Worm (Caenorhabditis elegans): ENCODE measurements around the gene W09D10.4.

DNA sequence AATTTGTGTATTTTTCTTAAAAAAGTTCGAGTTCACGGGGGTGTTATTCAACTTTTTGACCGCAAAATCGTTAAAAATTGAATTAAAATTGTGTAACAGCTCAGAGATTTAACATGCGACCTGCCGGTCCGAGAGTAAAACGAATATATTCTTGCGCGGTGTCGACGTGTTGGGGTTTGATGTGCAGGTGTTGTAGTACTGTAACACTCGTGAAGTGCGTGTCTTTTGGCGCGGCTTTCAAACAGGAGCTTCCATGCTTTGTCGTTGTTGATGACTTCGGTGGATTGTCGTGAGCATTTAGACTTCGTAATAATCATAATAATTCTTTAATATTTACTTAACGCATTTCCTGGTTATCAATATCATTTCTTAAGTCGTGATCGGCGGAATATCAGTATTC is 14.5 kb upstream of the W09D10.4 start, which contains the start of gene tat-3:
- TF ChIP-seq ama-1 (optimal IDR thresholded peaks at IDR 0.05) (no peak), ahr-1 (tag; optimal IDR thresholded peaks at IDR 0.05) (no peak), nhr-11 (tag; optimal IDR thresholded peaks at IDR 0.05) (no peak), hlh-8 (tag; optimal IDR thresholded peaks at IDR 0.05) (no peak), ceh-30 (tag; optimal IDR thresholded peaks at IDR 0.05) (no peak), sox-4 (tag; optimal IDR thresholded peaks at IDR 0.05) (no peak), ceh-34 (tag; optimal IDR thresholded peaks at IDR 0.05) (no peak), pha-4 (tag; optimal IDR thresholded peaks at IDR 0.05) (no peak), ceh-2 (tag; optimal IDR thresholded peaks at IDR 0.05) (no peak), che-1 (tag; optimal IDR thresholded peaks at IDR 0.05) (no peak), pag-3 (tag; optimal IDR thresholded peaks at IDR 0.05; ENCODE audit: borderline replicate concordance) (no peak), npax-4 (tag; optimal IDR thresholded peaks at IDR 0.05) (no peak), lin-11 (tag; optimal IDR thresholded peaks at IDR 0.05) (no peak), F13H6.1 (tag; optimal IDR thresholded peaks at IDR 0.05) (no peak)
